Worm (Caenorhabditis elegans) whole organism, late embryonic: ENCODE data around the gene mlt-11.

ENCODE experiments used
- hlh-15 ChIP-seq: sonication (generic microtip); optimal IDR thresholded peaks from 2 replicates; lab custom pipeline; 2016; ENCODE audit warnings: missing genetic modification characterization, missing compliant biosample characterization
- sdc-2 ChIP-seq: sonication (generic microtip); optimal IDR thresholded peaks from 2 replicates; lab custom pipeline; 2016; ENCODE audit warnings: missing genotype, missing genetic modification characterization, missing compliant biosample characterization

DNA sequence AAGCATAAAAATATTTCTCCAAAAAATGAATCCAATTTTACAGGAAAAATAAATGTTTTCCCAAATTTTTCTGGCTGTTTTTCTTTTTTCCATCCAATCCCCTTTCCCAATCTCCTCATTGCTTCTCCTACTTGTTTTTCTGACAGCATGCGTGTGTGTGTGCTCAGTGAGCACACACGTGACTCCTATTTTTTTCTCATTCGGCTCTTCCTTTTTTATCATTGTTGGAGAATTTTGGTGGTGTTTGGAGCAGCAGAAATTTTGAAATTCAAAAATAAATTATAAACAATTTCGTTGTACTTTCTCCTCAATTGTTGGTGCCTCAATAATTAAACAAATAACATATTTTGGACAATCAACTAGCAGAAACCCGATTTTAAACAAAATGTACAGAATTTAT lies 43.6 kb downstream of the mlt-11 start:
- TF ChIP-seq sdc-2 (tag; lab: Kevin White, UChicago) = no peak
- no peak for TF ChIP-seq hlh-15 (tag; lab: Kevin White, UChicago)
